Fruit fly (Drosophila melanogaster) whole organism, embryonic: Measurements from ENCODE around the gene COX7AL2.

ENCODE experiments used
- Abd-B ChIP-seq: fragments of 200-800 bp; sonication (Bioruptor generic); optimal IDR thresholded peaks from 2 replicates; lab custom pipeline; 2018; ENCODE audit warnings: missing biosample characterization, mild to moderate bottlenecking, missing genetic modification characterization, moderate library complexity
- Adf1 ChIP-seq: fragments of 200-800 bp; sonication (Bioruptor generic); IDR thresholded peaks from 2 replicates; pipeline ENCODE4 v1.3.6; 2022; ENCODE audit warnings: missing biosample characterization, missing genetic modification characterization
- Asciz ChIP-seq: fragments of 200-800 bp; sonication (Bioruptor generic); optimal IDR thresholded peaks from 2 replicates; lab custom pipeline; 2017; ENCODE audit warnings: missing biosample characterization, mild to moderate bottlenecking, missing genetic modification characterization, missing genetic modification reagents
- Awh ChIP-seq: fragments of 200-800 bp; sonication (Bioruptor generic); IDR thresholded peaks from 2 replicates; pipeline ENCODE4, ENCODE4 v1.3.6; 2022; ENCODE audit warnings: missing biosample characterization, missing genetic modification characterization
- BEAF-32 ChIP-seq: fragments of 200-800 bp; sonication (Bioruptor generic); optimal IDR thresholded peaks from 3 replicates; lab custom pipeline; 2017; ENCODE audit warnings: missing biosample characterization, missing genetic modification characterization, mild to moderate bottlenecking, moderate library complexity, missing genetic modification reagents
- CG11695 ChIP-seq: fragments of 200-800 bp; sonication (Bioruptor generic); IDR thresholded peaks from 3 replicates; pipeline ENCODE4 v1.3.6; 2022; ENCODE audit warnings: missing biosample characterization, missing genetic modification characterization
- CG12155 ChIP-seq: fragments of 200-800 bp; sonication (Bioruptor generic); optimal IDR thresholded peaks from 3 replicates; lab custom pipeline; 2016; ENCODE audit warnings: missing biosample characterization, missing genetic modification characterization
- CG12391 ChIP-seq: fragments of 200-800 bp; sonication (Bioruptor generic); optimal IDR thresholded peaks from 3 replicates; lab custom pipeline; 2018; ENCODE audit warnings: missing biosample characterization, mild to moderate bottlenecking, missing genetic modification characterization, moderate library complexity
- CG15073 ChIP-seq: fragments of 200-800 bp; sonication (Bioruptor generic); optimal IDR thresholded peaks from 2 replicates; lab custom pipeline; 2016; ENCODE audit warnings: missing biosample characterization, missing genetic modification characterization
- CG16813 ChIP-seq: fragments of 200-800 bp; sonication (Bioruptor generic); IDR thresholded peaks from 3 replicates; pipeline ENCODE4 v1.3.6; 2022; ENCODE audit warnings: missing biosample characterization, missing genetic modification characterization; ENCODE audit not compliant: partially characterized antibody
- CG16863 ChIP-seq: fragments of 200-800 bp; sonication (Bioruptor generic); optimal IDR thresholded peaks from 3 replicates; lab custom pipeline; 2016; ENCODE audit warnings: missing biosample characterization, missing genetic modification characterization
- CG17361 ChIP-seq: fragments of 200-800 bp; sonication (Bioruptor generic); IDR thresholded peaks from 3 replicates; pipeline ENCODE4 v1.3.6; 2022; ENCODE audit warnings: missing biosample characterization, missing genetic modification characterization
- CG17568 ChIP-seq: fragments of 200-800 bp; sonication (Bioruptor generic); optimal IDR thresholded peaks from 2 replicates; lab custom pipeline; 2018; ENCODE audit warnings: missing biosample characterization, mild to moderate bottlenecking, missing genetic modification characterization, moderate library complexity
- CG17612 ChIP-seq: fragments of 200-800 bp; sonication (Bioruptor generic); IDR thresholded peaks from 2 replicates; pipeline ENCODE4 v1.3.6; 2022; ENCODE audit warnings: missing biosample characterization, missing genetic modification characterization
- CG2202 ChIP-seq: fragments of 200-800 bp; sonication (Bioruptor generic); optimal IDR thresholded peaks from 2 replicates; lab custom pipeline; 2018; ENCODE audit warnings: missing biosample characterization, mild to moderate bottlenecking, missing genetic modification characterization
- CG3163 ChIP-seq: fragments of 200-800 bp; sonication (Bioruptor generic); optimal IDR thresholded peaks from 3 replicates; lab custom pipeline; 2016; ENCODE audit warnings: missing biosample characterization, missing genetic modification characterization
- CG34224 ChIP-seq: fragments of 200-800 bp; sonication (Bioruptor generic); IDR thresholded peaks from 3 replicates; pipeline ENCODE4 v1.3.6; 2022; ENCODE audit warnings: missing biosample characterization, missing genetic modification characterization; ENCODE audit not compliant: partially characterized antibody
- CG4854 ChIP-seq: fragments of 200-800 bp; sonication (Bioruptor generic); optimal IDR thresholded peaks from 2 replicates; lab custom pipeline; 2016; ENCODE audit warnings: missing biosample characterization, missing genetic modification characterization, inconsistent platforms
- CG8089 ChIP-seq: fragments of 200-800 bp; sonication (Bioruptor generic); optimal IDR thresholded peaks from 3 replicates; lab custom pipeline; 2016; ENCODE audit warnings: missing biosample characterization, missing genetic modification characterization
- CG8359 ChIP-seq: fragments of 200-800 bp; sonication (Bioruptor generic); optimal IDR thresholded peaks from 2 replicates; lab custom pipeline; 2017; ENCODE audit warnings: missing biosample characterization, mild to moderate bottlenecking, missing genetic modification characterization, borderline replicate concordance
- CoRest ChIP-seq: fragments of 200-800 bp; sonication (Bioruptor generic); optimal IDR thresholded peaks from 3 replicates; lab custom pipeline; 2018; ENCODE audit warnings: missing biosample characterization, mild to moderate bottlenecking, missing genetic modification characterization, moderate library complexity
- Dek ChIP-seq: fragments of 200-800 bp; sonication (Bioruptor generic); optimal IDR thresholded peaks from 3 replicates; lab custom pipeline; 2019; ENCODE audit warnings: missing biosample characterization, mild to moderate bottlenecking, missing genetic modification characterization, moderate library complexity
- Dp ChIP-seq: fragments of 200-800 bp; sonication (Bioruptor generic); optimal IDR thresholded peaks from 2 replicates; lab custom pipeline; 2018; ENCODE audit warnings: missing biosample characterization, mild to moderate bottlenecking, missing genetic modification characterization, moderate library complexity
- GATAe ChIP-seq: fragments of 200-800 bp; sonication (Bioruptor generic); conservative IDR thresholded peaks from 2 replicates; pipeline ENCODE4 v1.3.6; 2022; ENCODE audit warnings: missing biosample characterization, missing genetic modification characterization
- Hand ChIP-seq: fragments of 200-800 bp; sonication (Bioruptor generic); optimal IDR thresholded peaks from 2 replicates; lab custom pipeline; 2017; ENCODE audit warnings: mild to moderate bottlenecking, missing biosample characterization, missing genetic modification reagents, missing genetic modification characterization
- Hsf ChIP-seq: fragments of 200-800 bp; sonication (Bioruptor generic); optimal IDR thresholded peaks from 3 replicates; lab custom pipeline; 2016; ENCODE audit warnings: missing biosample characterization, missing genetic modification characterization
- Neu2 ChIP-seq: fragments of 200-800 bp; sonication (Bioruptor generic); optimal IDR thresholded peaks from 3 replicates; lab custom pipeline; 2016; ENCODE audit warnings: missing biosample characterization, missing genetic modification characterization, borderline replicate concordance
- Poxn ChIP-seq: fragments of 200-800 bp; sonication (Bioruptor generic); IDR thresholded peaks from 2 replicates; pipeline ENCODE4 v1.3.6; 2022; ENCODE audit warnings: missing biosample characterization, missing genetic modification characterization
- Rx ChIP-seq: fragments of 200-800 bp; sonication (Bioruptor generic); IDR thresholded peaks from 2 replicates; pipeline ENCODE4 v1.3.6; 2022; ENCODE audit warnings: missing biosample characterization, missing genetic modification characterization
- Spps ChIP-seq: fragments of 200-800 bp; sonication (Bioruptor generic); optimal IDR thresholded peaks from 2 replicates; lab custom pipeline; 2018; ENCODE audit warnings: missing biosample characterization, mild to moderate bottlenecking, missing genetic modification characterization
- Sry-β ChIP-seq: fragments of 200-800 bp; sonication (Bioruptor generic); optimal IDR thresholded peaks from 2 replicates; lab custom pipeline; 2018; ENCODE audit warnings: missing biosample characterization, mild to moderate bottlenecking, missing genetic modification characterization, moderate library complexity
- Stat92E ChIP-seq, 3 experiments: fragments of >200 bp in 2 of 3; fragments of 200-800 bp in 1 of 3; sonication (Bioruptor generic) in 1 of 3; optimal IDR thresholded peaks; 2 replicates each; lab custom pipeline; 2017 to 2019; ENCODE audit warnings: missing biosample characterization in 3 of 3, missing genetic modification characterization in 3 of 3, mild to moderate bottlenecking in 1 of 3, moderate library complexity in 1 of 3
- abd-A ChIP-seq: fragments of 200-800 bp; sonication (Bioruptor generic); optimal IDR thresholded peaks from 3 replicates; lab custom pipeline; 2019; ENCODE audit warnings: missing biosample characterization, mild to moderate bottlenecking, missing genetic modification characterization, moderate library complexity
- danr ChIP-seq: fragments of 200-800 bp; sonication (Bioruptor generic); IDR thresholded peaks from 2 replicates; pipeline ENCODE4 v1.3.6; 2022; ENCODE audit warnings: missing biosample characterization, missing genetic modification characterization
- dysf ChIP-seq: fragments of 200-800 bp; sonication (Bioruptor generic); IDR thresholded peaks from 3 replicates; pipeline ENCODE4 v1.3.6; 2022; ENCODE audit warnings: missing biosample characterization, missing genetic modification characterization
- ems ChIP-seq: fragments of 200-800 bp; sonication (Bioruptor generic); optimal IDR thresholded peaks from 3 replicates; lab custom pipeline; 2016; ENCODE audit warnings: missing biosample characterization, missing genetic modification characterization
- ewg ChIP-seq: fragments of 200-800 bp; sonication (Bioruptor generic); optimal IDR thresholded peaks from 3 replicates; lab custom pipeline; 2017; ENCODE audit warnings: mild to moderate bottlenecking, missing biosample characterization, missing genetic modification reagents, missing genetic modification characterization
- exex ChIP-seq: fragments of 200-800 bp; sonication (Bioruptor generic); optimal IDR thresholded peaks from 4 replicates; lab custom pipeline; 2018; ENCODE audit warnings: missing biosample characterization, mild to moderate bottlenecking, missing genetic modification characterization, moderate library complexity
- fd3F ChIP-seq: fragments of 200-800 bp; sonication (Bioruptor generic); optimal IDR thresholded peaks from 2 replicates; lab custom pipeline; 2018; ENCODE audit warnings: missing biosample characterization, mild to moderate bottlenecking, missing genetic modification characterization, moderate library complexity
- fru ChIP-seq: fragments of >200 bp; optimal IDR thresholded peaks from 2 replicates; lab custom pipeline; 2017
- hbn ChIP-seq: fragments of 200-800 bp; sonication (Bioruptor generic); IDR thresholded peaks from 2 replicates; pipeline ENCODE4 v1.3.6; 2022; ENCODE audit warnings: missing biosample characterization, missing genetic modification characterization; ENCODE audit not compliant: partially characterized antibody
- hkb ChIP-seq, 2 experiments: fragments of 200-800 bp in 1 of 2; fragments of >200 bp in 1 of 2; sonication (Bioruptor generic) in 1 of 2; IDR thresholded peaks in 1 of 2; optimal IDR thresholded peaks in 1 of 2; 2 replicates each; pipeline versions ENCODE4 v1.3.6 to Lab custom; 2017 to 2022; ENCODE audit warnings: missing biosample characterization in 1 of 2, missing genetic modification characterization in 1 of 2
- ken ChIP-seq: fragments of 200-800 bp; sonication (Bioruptor generic); IDR thresholded peaks from 3 replicates; pipeline ENCODE4 v1.3.6; 2022; ENCODE audit warnings: missing biosample characterization, missing genetic modification characterization
- klu ChIP-seq: fragments of 200-800 bp; sonication (Bioruptor generic); IDR thresholded peaks from 2 replicates; pipeline ENCODE4 v1.3.6; 2022; ENCODE audit warnings: missing biosample characterization, missing genetic modification characterization
- mld ChIP-seq: fragments of 200-800 bp; sonication (Bioruptor generic); IDR thresholded peaks from 3 replicates; pipeline ENCODE4 v1.3.6; 2022; ENCODE audit warnings: missing biosample characterization, missing genetic modification characterization; ENCODE audit not compliant: partially characterized antibody
- nau ChIP-seq: fragments of 200-800 bp; sonication (Bioruptor generic); optimal IDR thresholded peaks from 3 replicates; lab custom pipeline; 2017; ENCODE audit warnings: missing biosample characterization, mild to moderate bottlenecking, missing genetic modification characterization, missing genetic modification reagents
- pros ChIP-seq: fragments of 200-800 bp; sonication (Bioruptor generic); optimal IDR thresholded peaks from 3 replicates; lab custom pipeline; 2019; ENCODE audit warnings: missing biosample characterization, mild to moderate bottlenecking, missing genetic modification characterization, moderate library complexity
- rib ChIP-seq: fragments of 200-800 bp; sonication (Bioruptor generic); IDR thresholded peaks from 2 replicates; pipeline ENCODE4 v1.3.6; 2022; ENCODE audit warnings: missing biosample characterization, missing genetic modification characterization
- stwl ChIP-seq: fragments of 200-800 bp; sonication (Bioruptor generic); optimal IDR thresholded peaks from 3 replicates; lab custom pipeline; 2018; ENCODE audit warnings: missing biosample characterization, mild to moderate bottlenecking, missing genetic modification characterization, moderate library complexity

Gene COX7AL2

dm6 chr2L:2221649-2222150 is 24.0 kb upstream of the COX7AL2 start:
- TF ChIP-seq CG4854 (GFP tag; lab: Kevin White, UChicago) (peak; percentile 91), pros (GFP tag; lab: Kevin White, UChicago) (no peak), CG34224 (GFP tag; lab: Robert Waterston, UW) (no peak), hbn (GFP tag; lab: Robert Waterston, UW) (no peak), Sry-β (GFP tag; lab: Kevin White, UChicago) (peak; percentile 40), ken (GFP tag; lab: Robert Waterston, UW) (peak; percentile 96), Spps (tag; lab: Kevin White, UChicago) (peak; percentile 85), stwl (tag; lab: Kevin White, UChicago) (peak; percentile 16), CG16813 (no peak), Adf1 (peak; percentile 87), CG11695 (GFP tag; lab: Robert Waterston, UW) (peak; percentile 98), BEAF-32 (GFP tag; lab: Kevin White, UChicago) (peak; percentile 17), Awh (peak; percentile 97), CG15073 (peak; percentile 76), CG12391 (tag; lab: Kevin White, UChicago) (peak; percentile 98), Hand (GFP tag; lab: Kevin White, UChicago) (peak; percentile 98), Dp (peak; percentile 10), klu (GFP tag; lab: Robert Waterston, UW) (peak; percentile 95), mld (GFP tag; lab: Robert Waterston, UW) (no peak), Hsf (GFP tag; lab: Kevin White, UChicago) (peak; percentile 99), Stat92E (GFP tag; optimal IDR thresholded peaks at IDR 0.05; lab: Kevin White, UChicago) (peak in 1 of 3 experiments; percentile 48), ems (GFP tag; lab: Kevin White, UChicago) (peak; percentile 94), CG12155 (peak; percentile 93), Dek (tag; lab: Kevin White, UChicago) (peak; percentile 98), abd-A (peak; percentile 48), ewg (peak; percentile 91), fd3F (GFP tag; lab: Kevin White, UChicago) (peak; percentile 94), nau (peak; percentile 92), CG2202 (tag; lab: Kevin White, UChicago) (peak; percentile 94), CG17361 (GFP tag; lab: Robert Waterston, UW) (peak; percentile 95), Asciz (GFP tag; lab: Kevin White, UChicago) (peak; percentile 89), CG8359 (GFP tag; lab: Kevin White, UChicago) (peak; percentile 75), Abd-B (GFP tag; lab: Kevin White, UChicago) (peak; percentile 92), CoRest (tag; lab: Kevin White, UChicago) (peak; percentile 97), hkb (optimal IDR thresholded peaks at IDR 0.05; lab: Kevin White, UChicago) (no peak), hkb (GFP tag; IDR thresholded peaks at IDR 0.05; lab: Robert Waterston, UW) (peak; percentile 98), CG16863 (GFP tag; lab: Kevin White, UChicago) (peak; percentile 92), dysf (GFP tag; lab: Robert Waterston, UW) (peak; percentile 99), CG3163 (GFP tag; lab: Kevin White, UChicago) (peak; percentile 83), danr (GFP tag; lab: Robert Waterston, UW) (peak; percentile 96), Rx (GFP tag; lab: Robert Waterston, UW) (peak; percentile 96), Neu2 (GFP tag; lab: Kevin White, UChicago) (peak; percentile 34), CG17568 (GFP tag; lab: Kevin White, UChicago) (peak; percentile 93), CG17612 (GFP tag; lab: Robert Waterston, UW) (peak; percentile 93), exex (tag; lab: Kevin White, UChicago) (peak; percentile 81), rib (GFP tag; lab: Robert Waterston, UW) (peak; percentile 99), GATAe (GFP tag; lab: Robert Waterston, UW) (peak; percentile 84), Poxn (GFP tag; lab: Robert Waterston, UW) (peak; percentile 90), fru (no peak), CG8089 (peak; percentile 91)
